Worm (Caenorhabditis elegans): Measurements from ENCODE around the gene irld-47.

DNA sequence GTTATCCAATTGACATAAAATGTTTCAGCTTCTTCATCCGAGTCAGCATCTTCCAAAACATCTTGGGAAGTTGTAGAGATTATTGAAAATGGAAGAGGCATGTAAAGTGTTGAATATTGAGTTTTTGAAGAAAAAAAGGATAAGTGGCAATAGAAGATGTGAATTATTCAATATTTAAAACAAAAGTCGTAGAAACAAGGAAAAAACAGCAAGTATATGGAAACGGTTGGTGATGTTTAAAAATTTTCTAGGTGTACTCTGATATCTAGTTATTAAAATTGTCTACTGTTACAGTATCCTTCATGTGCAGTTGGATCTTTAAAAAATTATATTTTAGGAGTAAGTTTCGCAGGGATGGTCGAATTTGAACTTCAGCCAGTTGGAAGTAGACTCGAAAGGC, 50.4 kb downstream of the irld-47 start, which contains the start of gene C06A8.8:
- TF ChIP-seq flt-1 (GFP tag; IDR thresholded peaks at IDR 0.05) (no peak), ama-1 (optimal IDR thresholded peaks at IDR 0.05) (no peak)

All from whole organism, early embryonic.